Worm (Caenorhabditis elegans) whole organism, early embryonic: ENCODE data around the gene cla-1.
"Not testable (repeated sequence)": the region's sequence is repeated elsewhere in the genome, so short reads cannot be mapped to it uniquely, and the experiment has no call there.

ENCODE experiments used
- B0310.2 ChIP-seq: sonication (generic microtip); optimal IDR thresholded peaks from 2 replicates; lab custom pipeline; 2016; ENCODE audit warnings: mild to moderate bottlenecking, missing genetic modification characterization, missing compliant biosample characterization
- F13C5.2 ChIP-seq: sonication (generic microtip); optimal IDR thresholded peaks from 2 replicates; lab custom pipeline; 2017; ENCODE audit warnings: mild to moderate bottlenecking, missing genetic modification characterization, inconsistent platforms, missing compliant biosample characterization
- aly-1 ChIP-seq: sonication (generic microtip); optimal IDR thresholded peaks from 2 replicates; lab custom pipeline; 2016; ENCODE audit warnings: missing genetic modification characterization, missing compliant biosample characterization
- ama-1 ChIP-seq: fragments of 150-350 bp; optimal IDR thresholded peaks from 2 replicates; lab custom pipeline; 2014
- ceh-13 ChIP-seq: fragments of 200-800 bp; sonication (Bioruptor generic); optimal IDR thresholded peaks from 2 replicates; lab custom pipeline; 2018; ENCODE audit warnings: mild to moderate bottlenecking, missing genetic modification characterization, missing compliant biosample characterization
- ceh-36 ChIP-seq: sonication (generic microtip); optimal IDR thresholded peaks from 2 replicates; lab custom pipeline; 2016; ENCODE audit warnings: missing genetic modification characterization, inconsistent platforms, missing compliant biosample characterization
- ets-7 ChIP-seq: sonication (generic microtip); optimal IDR thresholded peaks from 2 replicates; lab custom pipeline; 2016; ENCODE audit warnings: missing genotype, missing genetic modification characterization, missing compliant biosample characterization
- flt-1 ChIP-seq: fragments of 200-800 bp; sonication (Bioruptor generic); IDR thresholded peaks from 2 replicates; pipeline ENCODE4 v1.3.6; 2022; ENCODE audit warnings: missing genetic modification characterization, missing compliant biosample characterization
- hmbx-1 ChIP-seq: sonication (generic microtip); optimal IDR thresholded peaks from 2 replicates; lab custom pipeline; 2016; ENCODE audit warnings: mild to moderate bottlenecking, missing genetic modification characterization, missing compliant biosample characterization
- hmg-4 ChIP-seq: fragments of 200-800 bp; sonication (Bioruptor generic); optimal IDR thresholded peaks from 2 replicates; lab custom pipeline; 2018; ENCODE audit warnings: mild to moderate bottlenecking, missing genetic modification characterization, missing compliant biosample characterization
- hnd-1 ChIP-seq: sonication (generic microtip); optimal IDR thresholded peaks from 2 replicates; lab custom pipeline; 2016; ENCODE audit warnings: missing genetic modification characterization, missing compliant biosample characterization
- pes-1 ChIP-seq: fragments of 200-800 bp; sonication (Bioruptor generic); IDR thresholded peaks from 2 replicates; pipeline ENCODE4 v1.3.6; 2022; ENCODE audit warnings: missing genetic modification reagents, missing genetic modification characterization, missing compliant biosample characterization
- scrt-1 ChIP-seq: fragments of 200-800 bp; sonication (Bioruptor generic); IDR thresholded peaks from 2 replicates; pipeline ENCODE4 v1.3.6; 2022; ENCODE audit warnings: missing genetic modification characterization, missing compliant biosample characterization
- sea-1 ChIP-seq: fragments of 200-800 bp; sonication (Bioruptor generic); conservative IDR thresholded peaks from 2 replicates; pipeline ENCODE4 v1.3.6; 2022; ENCODE audit warnings: missing genetic modification characterization, missing compliant biosample characterization
- tbx-11 ChIP-seq: fragments of 200-800 bp; sonication (Bioruptor generic); IDR thresholded peaks from 2 replicates; pipeline ENCODE4 v1.3.6; 2022; ENCODE audit warnings: missing genetic modification characterization, missing compliant biosample characterization
- tbx-37 ChIP-seq: fragments of 200-800 bp; sonication (Bioruptor generic); conservative IDR thresholded peaks from 2 replicates; pipeline ENCODE4 v1.3.6; 2022; ENCODE audit warnings: missing genetic modification reagents, missing genetic modification characterization, missing compliant biosample characterization
- tra-4 ChIP-seq: sonication (generic microtip); optimal IDR thresholded peaks from 2 replicates; lab custom pipeline; 2017; ENCODE audit warnings: missing genetic modification characterization, missing compliant biosample characterization

The cla-1 gene

DNA sequence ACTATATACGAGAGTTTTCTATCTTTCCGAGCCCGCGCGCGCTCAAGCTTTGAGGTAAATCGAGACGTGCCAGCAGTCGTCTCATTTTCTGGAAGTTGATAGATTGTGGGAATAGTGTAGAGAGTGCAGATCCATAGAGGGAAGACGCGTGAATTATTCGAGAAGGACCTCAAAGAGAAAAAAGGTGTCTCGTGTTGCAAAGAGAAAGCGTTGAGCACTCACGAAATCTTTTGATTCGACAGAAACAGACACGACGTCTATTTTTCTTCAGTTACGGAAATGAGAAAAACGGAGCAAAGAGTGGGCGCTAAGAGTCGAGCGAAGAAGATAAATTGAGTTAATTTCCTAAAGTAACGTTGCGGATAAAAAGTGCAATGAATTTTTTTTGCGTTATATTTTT is 35.1 kb downstream of the cla-1 start:
- TF ChIP-seq ceh-13, result no peak
- TF ChIP-seq ceh-36, result no peak
- TF ChIP-seq hmbx-1 (tag; lab: Kevin White, UChicago), result no peak
- TF ChIP-seq tbx-37, result no peak
- TF ChIP-seq tra-4 (tag; lab: Kevin White, UChicago), result no peak
- no peak for TF ChIP-seq sea-1
- TF ChIP-seq tbx-11 (GFP tag; lab: Robert Waterston, UW), result no peak
- no peak for TF ChIP-seq ets-7 (tag; lab: Kevin White, UChicago)
- no peak for TF ChIP-seq flt-1 (GFP tag; lab: Robert Waterston, UW)
- no peak for TF ChIP-seq scrt-1
- no peak for TF ChIP-seq F13C5.2 (tag; lab: Kevin White, UChicago)
- no peak for TF ChIP-seq ama-1 (lab: Kevin White, UChicago)
- no peak for TF ChIP-seq B0310.2 (tag; lab: Kevin White, UChicago)
- no peak for TF ChIP-seq hnd-1 (tag; lab: Kevin White, UChicago)

DNA sequence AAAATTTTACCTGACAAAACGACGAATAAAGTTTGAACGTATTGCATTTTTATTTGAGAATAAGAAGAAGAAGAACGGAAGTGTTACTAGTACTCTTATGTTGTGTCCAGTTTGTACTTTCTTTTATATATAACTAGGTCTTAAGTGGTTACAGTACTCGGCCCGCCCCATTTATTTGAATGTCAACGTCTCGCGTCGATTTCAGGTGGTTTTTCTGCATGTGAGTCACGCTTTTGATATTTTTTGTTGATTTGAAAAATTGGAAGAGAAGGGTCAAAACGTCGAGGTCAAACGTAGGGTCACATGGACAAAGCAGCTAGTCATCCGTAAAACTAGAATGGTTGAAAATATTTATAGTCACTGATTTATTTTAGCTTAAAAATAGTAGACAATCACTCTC is 40.2 kb downstream of the cla-1 start, which contains the start of gene F45E4.5:
F45E4.5 (minus strand) TSS at position 101 of the 400 bp plus-strand sequence.
- TF ChIP-seq ama-1 (lab: Kevin White, UChicago) (no peak), hmg-4 (GFP tag; lab: Kevin White, UChicago) (no peak), ceh-36 (no peak)

DNA sequence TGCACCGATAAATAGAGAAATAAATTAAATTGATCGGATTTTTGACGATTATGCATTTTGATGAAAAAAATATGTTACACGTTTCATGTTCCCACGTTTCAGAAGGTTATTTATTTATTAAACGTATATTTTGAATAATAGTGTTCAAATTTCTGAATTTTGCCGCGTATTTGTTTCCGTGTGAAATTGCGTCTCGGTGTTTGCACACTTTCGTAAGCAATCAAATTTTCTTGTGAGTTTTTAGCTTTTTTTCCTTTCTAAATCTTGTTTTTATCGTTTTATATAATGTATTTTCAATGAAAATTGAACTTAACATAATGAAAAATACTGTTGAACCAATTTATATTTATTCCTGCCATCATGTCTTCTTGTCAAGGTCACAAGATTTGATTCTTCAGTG is 43.8 kb downstream of the cla-1 start, which contains the start of gene F45E4.6:
F45E4.6 (minus strand) TSS at position 14 of the 400 bp plus-strand sequence.
- TF ChIP-seq sea-1 (no peak), tbx-37 (no peak), ets-7 (tag; lab: Kevin White, UChicago) (no peak), hmbx-1 (tag; lab: Kevin White, UChicago) (no peak), F13C5.2 (tag; lab: Kevin White, UChicago) (no peak), scrt-1 (no peak), flt-1 (GFP tag; lab: Robert Waterston, UW) (no peak), B0310.2 (tag; lab: Kevin White, UChicago) (no peak), tbx-11 (GFP tag; lab: Robert Waterston, UW) (no peak), ceh-13 (no peak), pes-1 (no peak), ceh-36 (no peak), ama-1 (lab: Kevin White, UChicago) (no peak), tra-4 (tag; lab: Kevin White, UChicago) (no peak), hmg-4 (GFP tag; lab: Kevin White, UChicago) (no peak), hnd-1 (tag; lab: Kevin White, UChicago) (no peak), aly-1 (tag; lab: Kevin White, UChicago) (no peak)

DNA sequence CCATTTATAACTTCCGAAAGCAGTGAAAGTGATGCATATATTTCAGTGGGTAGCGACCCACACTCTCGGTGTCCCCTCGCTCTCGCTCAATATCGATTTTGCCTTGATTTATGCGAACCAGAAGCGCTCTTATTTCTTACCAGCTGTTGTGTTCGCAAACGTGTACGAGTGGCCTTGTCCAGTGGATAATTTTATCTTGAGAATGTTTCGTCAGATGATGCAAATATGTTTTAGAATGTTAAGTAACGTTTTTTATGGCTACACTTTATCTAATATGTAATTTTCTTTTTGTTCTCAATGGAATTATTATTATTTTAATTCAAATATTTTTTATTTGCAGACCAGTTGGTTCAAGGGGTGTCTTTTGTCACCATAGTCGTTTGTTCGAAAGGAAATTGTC is 44.3 kb downstream of the cla-1 start, which contains the start of gene plp-1:
plp-1 (plus strand) TSS at position 341 of the 400 bp plus-strand sequence.
- TF ChIP-seq ceh-36 (no peak), hnd-1 (tag; lab: Kevin White, UChicago) (no peak), B0310.2 (tag; lab: Kevin White, UChicago) (no peak), aly-1 (tag; lab: Kevin White, UChicago) (no peak), ceh-13 (no peak), tbx-37 (no peak), scrt-1 (no peak), hmbx-1 (tag; lab: Kevin White, UChicago) (no peak), sea-1 (no peak), flt-1 (GFP tag; lab: Robert Waterston, UW) (no peak), hmg-4 (GFP tag; lab: Kevin White, UChicago) (no peak), tbx-11 (GFP tag; lab: Robert Waterston, UW) (no peak), F13C5.2 (tag; lab: Kevin White, UChicago) (no peak), ets-7 (tag; lab: Kevin White, UChicago) (no peak), tra-4 (tag; lab: Kevin White, UChicago) (no peak), pes-1 (no peak), ama-1 (lab: Kevin White, UChicago) (no peak)

DNA sequence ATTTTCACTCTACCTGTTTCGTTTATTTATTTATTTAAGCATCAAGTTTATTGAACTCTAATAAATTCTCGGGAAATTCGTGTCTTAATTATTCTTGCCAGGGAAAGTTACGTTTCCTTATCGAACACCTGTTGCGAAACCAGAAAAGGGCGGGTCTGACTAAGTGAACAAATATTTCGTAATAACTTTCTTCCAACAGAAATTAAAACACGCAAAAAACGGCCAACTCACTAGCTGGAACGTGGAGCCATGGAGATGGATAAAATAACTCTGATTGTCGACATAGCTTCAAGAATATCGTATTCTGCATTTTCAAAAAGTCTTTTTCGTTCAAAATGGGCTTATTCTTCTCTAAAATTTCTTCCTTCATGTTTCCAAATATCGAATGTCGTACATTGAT is 45.8 kb downstream of the cla-1 start, which contains the start of gene warf-1:
warf-1 (plus strand) TSS at position 209 of the 400 bp plus-strand sequence.
- TF ChIP-seq ceh-36; tbx-11 (GFP tag; lab: Robert Waterston, UW); hnd-1 (tag; lab: Kevin White, UChicago): not testable (repeated sequence)

DNA sequence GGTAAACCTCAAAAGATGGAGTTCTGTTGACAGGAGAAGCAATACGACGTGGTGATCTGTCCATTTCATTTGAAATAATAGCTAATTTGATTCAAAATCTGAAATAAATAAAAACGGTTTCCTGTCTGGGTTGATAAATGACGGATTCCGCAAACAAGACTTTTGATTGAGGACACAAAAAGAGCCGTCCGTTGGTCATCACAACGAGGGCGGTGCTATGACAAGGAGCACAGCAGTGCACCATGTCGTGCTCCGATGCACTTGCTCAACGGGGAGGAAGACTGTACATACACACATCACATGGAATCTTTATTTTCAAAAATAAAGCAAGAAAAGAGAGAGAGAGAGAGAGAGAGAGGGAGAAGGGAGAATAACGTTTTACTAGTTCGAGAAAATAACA is 53.0 kb downstream of the cla-1 start, which contains the start of gene nep-16:
nep-16 (minus strand) TSS at position 101 of the 400 bp plus-strand sequence.
- no peak for TF ChIP-seq tbx-37
- no peak for TF ChIP-seq F13C5.2 (tag; lab: Kevin White, UChicago)
- no peak for TF ChIP-seq ceh-36
- no peak for TF ChIP-seq ama-1 (lab: Kevin White, UChicago)
- no peak for TF ChIP-seq scrt-1
- TF ChIP-seq ceh-13, result no peak
- no peak for TF ChIP-seq tra-4 (tag; lab: Kevin White, UChicago)
- no peak for TF ChIP-seq hmg-4 (GFP tag; lab: Kevin White, UChicago)
- no peak for TF ChIP-seq ets-7 (tag; lab: Kevin White, UChicago)
- no peak for TF ChIP-seq sea-1
- no peak for TF ChIP-seq hnd-1 (tag; lab: Kevin White, UChicago)
- no peak for TF ChIP-seq pes-1
- TF ChIP-seq aly-1 (tag; lab: Kevin White, UChicago), result no peak

DNA sequence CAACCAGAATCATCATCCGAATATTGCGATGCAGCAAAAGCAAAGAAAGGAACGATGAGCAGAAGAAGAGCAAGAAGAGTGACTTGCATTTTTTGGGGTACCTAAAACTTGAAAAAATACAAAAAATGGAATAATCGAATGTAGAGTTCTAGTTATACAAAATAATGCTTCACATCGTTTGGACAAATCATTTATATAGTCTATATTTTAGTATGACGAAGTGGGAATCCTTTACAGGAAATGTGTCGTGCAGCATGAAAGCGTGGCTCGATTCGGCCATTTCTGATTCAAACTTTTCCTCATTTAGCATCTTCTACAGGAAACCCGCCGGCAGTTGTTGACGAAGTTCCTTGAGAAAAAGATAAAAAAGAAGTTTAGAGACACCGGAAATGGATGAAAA is 54.2 kb downstream of the cla-1 start, which contains the start of gene nlp-20:
nlp-20 (minus strand) TSS at position 101 of the 400 bp plus-strand sequence.
- TF ChIP-seq ets-7 (tag; lab: Kevin White, UChicago) (no peak), pes-1 (no peak), sea-1 (no peak), F13C5.2 (tag; lab: Kevin White, UChicago) (no peak)

DNA sequence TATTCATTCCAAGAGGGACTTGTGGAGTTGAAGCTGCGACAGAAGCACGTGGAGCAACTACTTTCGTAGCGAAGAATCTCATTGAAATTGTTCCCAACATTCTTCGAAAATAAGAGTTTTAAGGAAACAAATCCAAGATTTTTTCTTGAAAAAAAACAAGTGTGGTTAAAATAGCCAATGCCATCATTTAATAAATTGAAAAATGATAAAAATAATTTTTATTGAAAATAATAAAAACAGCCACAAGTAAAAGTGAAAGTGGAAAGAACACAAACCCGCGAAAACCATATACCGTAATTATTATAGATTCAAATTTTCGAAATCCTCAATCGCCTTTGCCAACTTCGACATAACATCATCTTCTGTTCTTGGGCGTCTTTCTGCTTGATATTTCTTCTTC is 57.4 kb downstream of the cla-1 start, which contains the start of gene hmg-5:
hmg-5 (minus strand) TSS at position 101 of the 400 bp plus-strand sequence.
- no peak for TF ChIP-seq ama-1 (lab: Kevin White, UChicago)
- TF ChIP-seq ceh-13, result no peak
- no peak for TF ChIP-seq aly-1 (tag; lab: Kevin White, UChicago)
- no peak for TF ChIP-seq B0310.2 (tag; lab: Kevin White, UChicago)
